Fruit fly (Drosophila melanogaster): Measurements from ENCODE around the gene bel.

The bel gene

dm6 chr3R:8659907-8660660 lies 477 bp downstream of the bel start:
- TF ChIP-seq CG14711 (tag; optimal IDR thresholded peaks at IDR 0.05) (peak; percentile 45), CG12768 (GFP tag; optimal IDR thresholded peaks at IDR 0.05) (no peak), Hr96 (GFP tag; optimal IDR thresholded peaks at IDR 0.05) (no peak), tj (GFP tag; optimal IDR thresholded peaks at IDR 0.05) (peak; percentile 4), CG5204 (GFP tag; optimal IDR thresholded peaks at IDR 0.05) (no peak), CG11617 (GFP tag; optimal IDR thresholded peaks at IDR 0.05) (peak; percentile 40), kay (GFP tag; ENCODE audit: borderline replicate concordance) (no peak), bab1 (GFP tag; optimal IDR thresholded peaks at IDR 0.05) (peak; percentile 78), pad (GFP tag; optimal IDR thresholded peaks at IDR 0.05) (peak; percentile 33), Mnt (GFP tag; optimal IDR thresholded peaks at IDR 0.05) (peak; percentile 95), CG7101 (tag; optimal IDR thresholded peaks at IDR 0.05) (peak; percentile 71), toe (GFP tag; optimal IDR thresholded peaks at IDR 0.05) (no peak), cic (GFP tag; optimal IDR thresholded peaks at IDR 0.05) (peak; percentile 63), ovo (GFP tag; optimal IDR thresholded peaks at IDR 0.05) (peak; percentile 22), CG33017 (tag; optimal IDR thresholded peaks at IDR 0.05) (peak; percentile 36), cnc (optimal IDR thresholded peaks at IDR 0.05) (no peak), Crg-1 (GFP tag; optimal IDR thresholded peaks at IDR 0.05) (peak; percentile 29), Clk (GFP tag; optimal IDR thresholded peaks at IDR 0.05) (no peak), CG7045 (GFP tag; optimal IDR thresholded peaks at IDR 0.05) (peak; percentile 30), CG1620 (GFP tag; optimal IDR thresholded peaks at IDR 0.05) (peak; percentile 63)

DNA sequence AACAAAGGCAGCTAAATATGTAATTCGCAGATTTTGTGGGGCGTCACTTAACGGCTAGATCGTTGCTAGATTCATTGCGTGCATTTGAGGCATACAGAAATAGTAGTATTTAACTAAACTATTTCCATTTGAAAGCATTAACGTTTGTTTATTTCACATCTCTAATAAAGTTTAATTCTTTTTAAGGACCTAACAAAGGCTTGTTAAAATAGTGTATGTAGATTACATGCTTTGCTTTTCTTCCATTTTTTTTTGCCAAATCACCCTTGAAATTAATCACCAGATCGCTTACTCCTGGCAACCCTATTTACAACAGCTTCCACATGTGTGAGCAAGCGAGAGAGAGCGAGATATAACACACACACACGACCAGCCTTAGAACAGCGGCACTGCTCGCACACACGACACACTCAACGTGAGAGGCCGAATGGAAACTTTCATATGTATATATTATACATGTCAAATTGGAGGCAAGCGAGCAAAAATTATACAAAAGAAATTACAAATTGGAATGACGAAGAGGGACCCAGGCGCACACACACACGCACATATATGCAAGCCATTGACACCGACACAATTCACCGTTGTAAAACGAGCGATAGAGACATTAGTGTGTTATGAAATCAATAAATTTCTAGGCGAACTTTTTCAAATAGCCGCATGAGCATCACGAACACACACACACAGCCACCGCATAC lies 1.2 kb downstream of the bel start:
- TF ChIP-seq Clk (GFP tag; optimal IDR thresholded peaks at IDR 0.05) (peak; percentile 52), toe (GFP tag; optimal IDR thresholded peaks at IDR 0.05) (peak; percentile 75), Crg-1 (GFP tag; optimal IDR thresholded peaks at IDR 0.05) (peak; percentile 17), Mnt (GFP tag; optimal IDR thresholded peaks at IDR 0.05) (peak; percentile 84), ovo (GFP tag; optimal IDR thresholded peaks at IDR 0.05) (peak; percentile 79), kay (GFP tag; ENCODE audit: borderline replicate concordance) (peak; percentile 98), Hr96 (GFP tag; optimal IDR thresholded peaks at IDR 0.05) (peak; percentile 70), CG33017 (tag; optimal IDR thresholded peaks at IDR 0.05) (peak; percentile 77), CG14711 (tag; optimal IDR thresholded peaks at IDR 0.05) (peak; percentile 99), bab1 (GFP tag; optimal IDR thresholded peaks at IDR 0.05) (peak; percentile 23), cnc (optimal IDR thresholded peaks at IDR 0.05) (peak; percentile 56 to 70), CG5204 (GFP tag; optimal IDR thresholded peaks at IDR 0.05) (no peak), CG7101 (tag; optimal IDR thresholded peaks at IDR 0.05) (peak; percentile 79), cic (GFP tag; optimal IDR thresholded peaks at IDR 0.05) (peak; percentile 96), tj (GFP tag; optimal IDR thresholded peaks at IDR 0.05) (peak; percentile 79), CG11617 (GFP tag; optimal IDR thresholded peaks at IDR 0.05) (peak; percentile 79), pad (GFP tag; optimal IDR thresholded peaks at IDR 0.05) (peak; percentile 88), CG12768 (GFP tag; optimal IDR thresholded peaks at IDR 0.05) (peak; percentile 67), CG7045 (GFP tag; optimal IDR thresholded peaks at IDR 0.05) (peak; percentile 69), CG1620 (GFP tag; optimal IDR thresholded peaks at IDR 0.05) (peak; percentile 76)

DNA sequence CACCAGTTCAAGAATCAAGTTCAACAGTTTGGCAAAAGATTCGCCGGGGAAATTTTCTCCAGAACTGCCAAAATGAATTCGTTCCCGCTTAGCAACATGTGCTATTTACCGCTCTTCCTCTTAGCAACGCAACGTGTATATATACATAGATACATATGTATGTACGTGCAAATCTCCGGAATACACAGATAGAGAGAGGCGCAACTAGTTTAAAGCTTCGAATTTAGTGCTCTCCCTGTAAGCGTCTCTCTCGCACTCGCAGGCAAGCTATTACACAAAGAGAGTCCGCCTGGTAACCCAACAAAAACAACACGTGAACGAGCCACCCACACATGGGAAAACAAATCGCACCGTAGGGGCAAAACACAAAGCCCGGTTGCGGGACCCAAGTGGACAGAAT lies 1.9 kb downstream of the bel start:
- TF ChIP-seq CG1620 (GFP tag; optimal IDR thresholded peaks at IDR 0.05) (no peak), CG5204 (GFP tag; optimal IDR thresholded peaks at IDR 0.05) (no peak), tj (GFP tag; optimal IDR thresholded peaks at IDR 0.05) (no peak), Mnt (GFP tag; optimal IDR thresholded peaks at IDR 0.05) (peak; percentile 64), CG7101 (tag; optimal IDR thresholded peaks at IDR 0.05) (no peak), Clk (GFP tag; optimal IDR thresholded peaks at IDR 0.05) (no peak), toe (GFP tag; optimal IDR thresholded peaks at IDR 0.05) (no peak)

DNA sequence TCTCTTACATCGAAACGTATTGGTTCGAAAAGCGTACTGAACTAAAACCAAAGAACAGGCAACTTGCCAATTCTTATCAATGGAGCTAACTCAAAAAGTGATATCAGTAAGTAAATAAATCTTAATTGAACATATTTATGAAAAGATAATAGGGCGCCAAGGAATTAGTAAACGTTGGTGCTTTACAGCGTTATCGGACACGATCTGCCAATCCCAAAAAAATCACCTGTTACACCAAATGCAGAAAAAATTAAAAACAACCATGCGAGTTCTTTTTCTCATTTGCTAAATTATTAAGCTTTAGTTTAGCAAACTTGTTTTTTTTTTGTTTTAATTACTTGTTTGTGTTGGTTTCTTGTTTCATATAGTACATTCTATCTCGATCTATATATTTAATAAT lies 5.9 kb downstream of the bel start, which contains the start of gene CG42489:
TSS of gene CG42489 (minus strand) at position 101 of the 400 bp plus-strand sequence.
- TF ChIP-seq ovo (GFP tag; optimal IDR thresholded peaks at IDR 0.05) (no peak), CG33017 (tag; optimal IDR thresholded peaks at IDR 0.05) (no peak), cnc (optimal IDR thresholded peaks at IDR 0.05) (no peak), CG7045 (GFP tag; optimal IDR thresholded peaks at IDR 0.05) (no peak), CG7101 (tag; optimal IDR thresholded peaks at IDR 0.05) (no peak), Mnt (GFP tag; optimal IDR thresholded peaks at IDR 0.05) (no peak), Clk (GFP tag; optimal IDR thresholded peaks at IDR 0.05) (no peak), tj (GFP tag; optimal IDR thresholded peaks at IDR 0.05) (no peak), kay (GFP tag; ENCODE audit: borderline replicate concordance) (no peak), CG11617 (GFP tag; optimal IDR thresholded peaks at IDR 0.05) (no peak), CG5204 (GFP tag; optimal IDR thresholded peaks at IDR 0.05) (no peak), CG1620 (GFP tag; optimal IDR thresholded peaks at IDR 0.05) (no peak), CG14711 (tag; optimal IDR thresholded peaks at IDR 0.05) (no peak), bab1 (GFP tag; optimal IDR thresholded peaks at IDR 0.05) (no peak), Hr96 (GFP tag; optimal IDR thresholded peaks at IDR 0.05) (no peak)

DNA sequence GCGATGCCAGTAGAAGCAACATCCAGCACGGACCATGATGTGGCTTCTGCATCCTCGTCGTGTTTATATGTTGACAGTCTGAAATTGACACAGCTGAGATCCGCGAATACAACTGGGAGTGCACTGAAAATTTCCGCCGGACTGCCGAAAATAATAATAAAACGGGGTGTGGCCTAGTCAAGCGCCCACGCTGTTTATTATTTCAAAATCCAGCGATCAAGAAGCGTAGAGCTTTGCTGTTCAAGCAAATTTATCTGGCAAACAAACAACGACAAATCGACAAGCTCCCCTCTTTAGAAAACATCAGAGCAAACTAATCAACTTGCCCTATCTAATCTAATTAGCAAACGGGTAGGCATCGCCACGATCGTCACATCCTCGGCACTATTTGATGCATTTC lies 6.5 kb downstream of the bel start:
- TF ChIP-seq cic (GFP tag; optimal IDR thresholded peaks at IDR 0.05) (peak; percentile 77), CG12768 (GFP tag; optimal IDR thresholded peaks at IDR 0.05) (peak; percentile 65), CG14711 (tag; optimal IDR thresholded peaks at IDR 0.05) (no peak), cnc (optimal IDR thresholded peaks at IDR 0.05) (no peak), CG33017 (tag; optimal IDR thresholded peaks at IDR 0.05) (peak; percentile 34), Hr96 (GFP tag; optimal IDR thresholded peaks at IDR 0.05) (no peak), Mnt (GFP tag; optimal IDR thresholded peaks at IDR 0.05) (no peak), CG1620 (GFP tag; optimal IDR thresholded peaks at IDR 0.05) (no peak), Clk (GFP tag; optimal IDR thresholded peaks at IDR 0.05) (no peak), tj (GFP tag; optimal IDR thresholded peaks at IDR 0.05) (peak; percentile 21), Crg-1 (GFP tag; optimal IDR thresholded peaks at IDR 0.05) (peak; percentile 65), toe (GFP tag; optimal IDR thresholded peaks at IDR 0.05) (no peak), CG7045 (GFP tag; optimal IDR thresholded peaks at IDR 0.05) (peak; percentile 37), CG11617 (GFP tag; optimal IDR thresholded peaks at IDR 0.05) (peak; percentile 22), bab1 (GFP tag; optimal IDR thresholded peaks at IDR 0.05) (no peak), pad (GFP tag; optimal IDR thresholded peaks at IDR 0.05) (peak; percentile 46), ovo (GFP tag; optimal IDR thresholded peaks at IDR 0.05) (no peak), CG7101 (tag; optimal IDR thresholded peaks at IDR 0.05) (peak; percentile 54), CG5204 (GFP tag; optimal IDR thresholded peaks at IDR 0.05) (no peak), kay (GFP tag; ENCODE audit: borderline replicate concordance) (no peak)

Data from whole organism, adult.